Fruit fly (Drosophila melanogaster): ENCODE results near the gene Jon99Cii.

Jon99Cii gene

dm6 chr3R:29899635-29900034 is 24.8 kb downstream of the Jon99Cii start:
- TF ChIP-seq foxo (GFP tag; optimal IDR thresholded peaks at IDR 0.05) (no peak), h (GFP tag; optimal IDR thresholded peaks at IDR 0.05) (no peak), jim (GFP tag; optimal IDR thresholded peaks at IDR 0.05) (no peak), pan (optimal IDR thresholded peaks at IDR 0.05) (no peak), rgr (GFP tag; optimal IDR thresholded peaks at IDR 0.05) (no peak), Hnf4 (GFP tag; optimal IDR thresholded peaks at IDR 0.05) (no peak), lola (GFP tag; optimal IDR thresholded peaks at IDR 0.05) (no peak), Rel (GFP tag; optimal IDR thresholded peaks at IDR 0.05) (no peak), Rel (tag; optimal IDR thresholded peaks at IDR 0.05) (no peak), Mio (GFP tag; optimal IDR thresholded peaks at IDR 0.05) (no peak), Dfd (GFP tag; optimal IDR thresholded peaks at IDR 0.05) (no peak), CG9705 (GFP tag; optimal IDR thresholded peaks at IDR 0.05) (no peak), GATAd (GFP tag; optimal IDR thresholded peaks at IDR 0.05) (no peak), CG32264 (GFP tag; optimal IDR thresholded peaks at IDR 0.05) (no peak), Abd-B (GFP tag; optimal IDR thresholded peaks at IDR 0.05) (no peak), Dif (GFP tag; optimal IDR thresholded peaks at IDR 0.05; ENCODE audit: partially characterized antibody) (no peak), psq (GFP tag; optimal IDR thresholded peaks at IDR 0.05) (no peak)

- TF ChIP-seq ey (GFP tag; optimal IDR thresholded peaks at IDR 0.05): no peak
- TF ChIP-seq woc (GFP tag; optimal IDR thresholded peaks at IDR 0.05): no peak
- TF ChIP-seq br (GFP tag; optimal IDR thresholded peaks at IDR 0.05): no peak
- no peak for TF ChIP-seq Hnf4 (GFP tag; optimal IDR thresholded peaks at IDR 0.05)
- no peak for TF ChIP-seq rgr (GFP tag; optimal IDR thresholded peaks at IDR 0.05)
- TF ChIP-seq dl (GFP tag; optimal IDR thresholded peaks at IDR 0.05; ENCODE audit: insufficient read depth in 1 of 2, partially characterized antibody in 2 of 2): no peak
- TF ChIP-seq fru (GFP tag; optimal IDR thresholded peaks at IDR 0.05): no peak
- no peak for TF ChIP-seq lola (GFP tag; optimal IDR thresholded peaks at IDR 0.05)
- TF ChIP-seq CG32264 (GFP tag; optimal IDR thresholded peaks at IDR 0.05): no peak
- TF ChIP-seq foxo (GFP tag; optimal IDR thresholded peaks at IDR 0.05): no peak
These were observed 25.8 kb downstream of the Jon99Cii start for dm6 chr3R:29898588-29898987.

dm6 chr3R:29894393-29894792 is 30.0 kb downstream of the Jon99Cii start:
- TF ChIP-seq Jra (GFP tag; optimal IDR thresholded peaks at IDR 0.05) (no peak), brk (GFP tag; optimal IDR thresholded peaks at IDR 0.05) (no peak), jim (GFP tag; optimal IDR thresholded peaks at IDR 0.05) (no peak), foxo (GFP tag; optimal IDR thresholded peaks at IDR 0.05) (no peak), CG32264 (GFP tag; optimal IDR thresholded peaks at IDR 0.05) (no peak), Dfd (GFP tag; optimal IDR thresholded peaks at IDR 0.05) (no peak), h (GFP tag; optimal IDR thresholded peaks at IDR 0.05) (peak; percentile 4), sv (GFP tag; optimal IDR thresholded peaks at IDR 0.05) (peak; percentile 14), Sp1 (GFP tag; optimal IDR thresholded peaks at IDR 0.05) (no peak), usp (GFP tag; optimal IDR thresholded peaks at IDR 0.05) (no peak), Hr78 (GFP tag; optimal IDR thresholded peaks at IDR 0.05) (no peak), Mio (GFP tag; optimal IDR thresholded peaks at IDR 0.05) (no peak), pan (optimal IDR thresholded peaks at IDR 0.05) (no peak), HLH106 (tag; optimal IDR thresholded peaks at IDR 0.05) (peak; percentile 39)

dm6 chr3R:29893030-29893429 is 31.4 kb downstream of the Jon99Cii start:
- TF ChIP-seq usp (GFP tag; optimal IDR thresholded peaks at IDR 0.05) (no peak), lola (GFP tag; optimal IDR thresholded peaks at IDR 0.05) (no peak), dmrt93B (GFP tag; optimal IDR thresholded peaks at IDR 0.05) (no peak), pan (optimal IDR thresholded peaks at IDR 0.05) (no peak), Jra (GFP tag; optimal IDR thresholded peaks at IDR 0.05) (no peak), foxo (GFP tag; optimal IDR thresholded peaks at IDR 0.05) (no peak), Dif (GFP tag; optimal IDR thresholded peaks at IDR 0.05; ENCODE audit: partially characterized antibody) (no peak), brk (GFP tag; optimal IDR thresholded peaks at IDR 0.05) (no peak), Abd-B (GFP tag; optimal IDR thresholded peaks at IDR 0.05) (no peak), dsf (GFP tag; optimal IDR thresholded peaks at IDR 0.05; ENCODE audit: borderline replicate concordance) (no peak), CG9705 (GFP tag; optimal IDR thresholded peaks at IDR 0.05) (no peak), CG32264 (GFP tag; optimal IDR thresholded peaks at IDR 0.05) (no peak)

- TF ChIP-seq N (GFP tag; optimal IDR thresholded peaks at IDR 0.05): no peak
- no peak for TF ChIP-seq Dif (GFP tag; optimal IDR thresholded peaks at IDR 0.05; ENCODE audit: partially characterized antibody)
- no peak for TF ChIP-seq Abd-B (GFP tag; optimal IDR thresholded peaks at IDR 0.05)
- no peak for TF ChIP-seq Jra (GFP tag; optimal IDR thresholded peaks at IDR 0.05)
- no peak for TF ChIP-seq HLH106 (tag; optimal IDR thresholded peaks at IDR 0.05)
- no peak for TF ChIP-seq dl (GFP tag; optimal IDR thresholded peaks at IDR 0.05; ENCODE audit: insufficient read depth in 1 of 2, partially characterized antibody in 2 of 2)
- no peak for TF ChIP-seq ey (GFP tag; optimal IDR thresholded peaks at IDR 0.05)
- TF ChIP-seq foxo (GFP tag; optimal IDR thresholded peaks at IDR 0.05): peak in 1 of 2 experiments; percentile 1
- no peak for TF ChIP-seq CrebA (GFP tag; optimal IDR thresholded peaks at IDR 0.05; ENCODE audit: borderline replicate concordance)
- no peak for TF ChIP-seq lola (GFP tag; optimal IDR thresholded peaks at IDR 0.05)
- TF ChIP-seq brk (GFP tag; optimal IDR thresholded peaks at IDR 0.05): no peak
- no peak for TF ChIP-seq tai (GFP tag; optimal IDR thresholded peaks at IDR 0.05)
- no peak for TF ChIP-seq Myc (optimal IDR thresholded peaks at IDR 0.05)
- TF ChIP-seq Rel (GFP tag; optimal IDR thresholded peaks at IDR 0.05): no peak
- no peak for TF ChIP-seq Rel (tag; optimal IDR thresholded peaks at IDR 0.05)
- TF ChIP-seq sage (GFP tag; optimal IDR thresholded peaks at IDR 0.05): no peak
- no peak for TF ChIP-seq jim (GFP tag; optimal IDR thresholded peaks at IDR 0.05)
- peak; percentile 13 for TF ChIP-seq OdsH (GFP tag; optimal IDR thresholded peaks at IDR 0.05)
- TF ChIP-seq br (GFP tag; optimal IDR thresholded peaks at IDR 0.05): no peak
- TF ChIP-seq Hr78 (GFP tag; optimal IDR thresholded peaks at IDR 0.05): no peak
- peak; percentile 52 for TF ChIP-seq h (GFP tag; optimal IDR thresholded peaks at IDR 0.05)
- no peak for TF ChIP-seq Vsx2 (GFP tag; optimal IDR thresholded peaks at IDR 0.05; ENCODE audit: partially characterized antibody)
- peak; percentile 54 for TF ChIP-seq Hnf4 (GFP tag; optimal IDR thresholded peaks at IDR 0.05)
- no peak for TF ChIP-seq psq (GFP tag; optimal IDR thresholded peaks at IDR 0.05)
- TF ChIP-seq Hr83 (GFP tag; optimal IDR thresholded peaks at IDR 0.05; ENCODE audit: poor library complexity, severe bottlenecking): peak; percentile 88
- TF ChIP-seq woc (GFP tag; optimal IDR thresholded peaks at IDR 0.05): no peak
These were observed 33.2 kb downstream of the Jon99Cii start for dm6 chr3R:29891183-29891582.

Measured in whole organism, wandering third instar larva.